Fruit fly (Drosophila melanogaster) whole organism, embryonic: ENCODE results near the gene dunk.

Experiments used
- Abd-B ChIP-seq: fragments of 200-800 bp; sonication (Bioruptor generic); optimal IDR thresholded peaks from 2 replicates; lab custom pipeline; 2018; ENCODE audit warnings: missing biosample characterization, mild to moderate bottlenecking, missing genetic modification characterization, moderate library complexity
- Adf1 ChIP-seq: fragments of 200-800 bp; sonication (Bioruptor generic); IDR thresholded peaks from 2 replicates; pipeline ENCODE4 v1.3.6; 2022; ENCODE audit warnings: missing biosample characterization, missing genetic modification characterization
- B-H1 ChIP-seq: fragments of 200-800 bp; sonication (Bioruptor generic); IDR thresholded peaks from 3 replicates; pipeline ENCODE4 v1.3.6; 2022; ENCODE audit warnings: missing biosample characterization, missing genetic modification characterization
- B-H2 ChIP-seq: fragments of 200-800 bp; sonication (Bioruptor generic); optimal IDR thresholded peaks from 2 replicates; lab custom pipeline; 2018; ENCODE audit warnings: missing biosample characterization, mild to moderate bottlenecking, missing genetic modification characterization
- CG10267 ChIP-seq: fragments of 200-800 bp; sonication (Bioruptor generic); optimal IDR thresholded peaks from 2 replicates; lab custom pipeline; 2018; ENCODE audit warnings: missing biosample characterization, mild to moderate bottlenecking, missing genetic modification characterization, moderate library complexity
- CG10321 ChIP-seq: fragments of 200-800 bp; sonication (Bioruptor generic); IDR thresholded peaks from 2 replicates; pipeline ENCODE4 v1.3.6; 2022; ENCODE audit warnings: missing biosample characterization, missing genetic modification characterization
- CG10543 ChIP-seq: fragments of 200-800 bp; sonication (Bioruptor generic); optimal IDR thresholded peaks from 3 replicates; lab custom pipeline; 2017; ENCODE audit warnings: missing biosample characterization, mild to moderate bottlenecking, missing genetic modification characterization, moderate library complexity
- CG10979 ChIP-seq: fragments of 200-800 bp; sonication (Bioruptor generic); optimal IDR thresholded peaks from 2 replicates; lab custom pipeline; 2018; ENCODE audit warnings: missing biosample characterization, mild to moderate bottlenecking, missing genetic modification characterization, moderate library complexity
- CG11695 ChIP-seq: fragments of 200-800 bp; sonication (Bioruptor generic); IDR thresholded peaks from 3 replicates; pipeline ENCODE4 v1.3.6; 2022; ENCODE audit warnings: missing biosample characterization, missing genetic modification characterization
- CG12104 ChIP-seq: fragments of 200-800 bp; sonication (Bioruptor generic); optimal IDR thresholded peaks from 3 replicates; lab custom pipeline; 2016; ENCODE audit warnings: missing biosample characterization, missing genetic modification characterization
- CG13775 ChIP-seq: fragments of 200-800 bp; sonication (Bioruptor generic); optimal IDR thresholded peaks from 3 replicates; lab custom pipeline; 2017; ENCODE audit warnings: missing biosample characterization, mild to moderate bottlenecking, missing genetic modification characterization
- CG14710 ChIP-seq: fragments of 200-800 bp; sonication (Bioruptor generic); optimal IDR thresholded peaks from 3 replicates; lab custom pipeline; 2019; ENCODE audit warnings: missing biosample characterization, mild to moderate bottlenecking, missing genetic modification characterization, moderate library complexity
- CG15514 ChIP-seq: fragments of 200-800 bp; sonication (Bioruptor generic); optimal IDR thresholded peaks from 3 replicates; lab custom pipeline; 2017; ENCODE audit warnings: missing biosample characterization, missing genetic modification characterization, mild to moderate bottlenecking, moderate library complexity, missing genetic modification reagents
- CG17186 ChIP-seq: fragments of 200-800 bp; sonication (Bioruptor generic); optimal IDR thresholded peaks from 3 replicates; lab custom pipeline; 2017; ENCODE audit warnings: missing biosample characterization, missing genetic modification reagents, missing genetic modification characterization
- CG1792 ChIP-seq: fragments of 200-800 bp; sonication (Bioruptor generic); optimal IDR thresholded peaks from 2 replicates; lab custom pipeline; 2016; ENCODE audit warnings: missing biosample characterization, missing genetic modification characterization
- CG1832 ChIP-seq: fragments of 200-800 bp; sonication (Bioruptor generic); optimal IDR thresholded peaks from 2 replicates; lab custom pipeline; 2017; ENCODE audit warnings: missing biosample characterization, mild to moderate bottlenecking, missing genetic modification characterization, inconsistent platforms
- CG18619 ChIP-seq: fragments of 200-800 bp; sonication (Bioruptor generic); optimal IDR thresholded peaks from 3 replicates; lab custom pipeline; 2017; ENCODE audit warnings: missing biosample characterization, mild to moderate bottlenecking, missing genetic modification characterization
- CG30020 ChIP-seq: fragments of 200-800 bp; optimal IDR thresholded peaks from 2 replicates; lab custom pipeline; 2019; ENCODE audit warnings: missing biosample characterization, mild to moderate bottlenecking, missing genetic modification characterization, moderate library complexity
- CG31224 ChIP-seq: fragments of 200-800 bp; sonication (Bioruptor generic); IDR thresholded peaks from 2 replicates; pipeline ENCODE4 v1.3.6; 2022; ENCODE audit warnings: missing biosample characterization, missing genetic modification characterization
- CG34224 ChIP-seq: fragments of 200-800 bp; sonication (Bioruptor generic); IDR thresholded peaks from 3 replicates; pipeline ENCODE4 v1.3.6; 2022; ENCODE audit warnings: missing biosample characterization, missing genetic modification characterization; ENCODE audit not compliant: partially characterized antibody
- CG4820 ChIP-seq: fragments of 200-800 bp; sonication (Bioruptor generic); optimal IDR thresholded peaks from 3 replicates; lab custom pipeline; 2016; ENCODE audit warnings: missing biosample characterization, missing genetic modification characterization
- CG8765 ChIP-seq: fragments of 200-800 bp; sonication (Bioruptor generic); IDR thresholded peaks from 2 replicates; pipeline ENCODE4 v1.3.6; 2022; ENCODE audit warnings: missing biosample characterization, missing genetic modification characterization
- CG8944 ChIP-seq: fragments of 200-800 bp; sonication (Bioruptor generic); optimal IDR thresholded peaks from 3 replicates; lab custom pipeline; 2016; ENCODE audit warnings: missing biosample characterization, missing genetic modification characterization
- CG9215 ChIP-seq: fragments of 200-800 bp; sonication (Bioruptor generic); IDR thresholded peaks from 2 replicates; pipeline ENCODE4 v1.3.6; 2022; ENCODE audit warnings: missing biosample characterization, missing genetic modification characterization
- CG9932 ChIP-seq: fragments of 200-800 bp; sonication (Bioruptor generic); IDR thresholded peaks from 2 replicates; pipeline ENCODE4 v1.3.6; 2022; ENCODE audit warnings: missing biosample characterization, missing genetic modification characterization
- Camta ChIP-seq: fragments of 200-800 bp; sonication (Bioruptor generic); optimal IDR thresholded peaks from 2 replicates; lab custom pipeline; 2016; ENCODE audit warnings: missing biosample characterization, missing genetic modification characterization
- CoRest ChIP-seq: fragments of 200-800 bp; sonication (Bioruptor generic); optimal IDR thresholded peaks from 3 replicates; lab custom pipeline; 2018; ENCODE audit warnings: missing biosample characterization, mild to moderate bottlenecking, missing genetic modification characterization, moderate library complexity
- Hmr ChIP-seq: fragments of 200-800 bp; sonication (Bioruptor generic); optimal IDR thresholded peaks from 3 replicates; lab custom pipeline; 2017; ENCODE audit warnings: mild to moderate bottlenecking, missing biosample characterization, missing genetic modification reagents, missing genetic modification characterization
- Ptx1 ChIP-seq: fragments of 200-800 bp; sonication (Bioruptor generic); IDR thresholded peaks from 2 replicates; pipeline ENCODE4 v1.3.6; 2022; ENCODE audit warnings: missing biosample characterization, missing genetic modification characterization
- Rx ChIP-seq: fragments of 200-800 bp; sonication (Bioruptor generic); IDR thresholded peaks from 2 replicates; pipeline ENCODE4 v1.3.6; 2022; ENCODE audit warnings: missing biosample characterization, missing genetic modification characterization
- Side ChIP-seq: fragments of 200-800 bp; sonication (Bioruptor generic); optimal IDR thresholded peaks from 2 replicates; lab custom pipeline; 2016; ENCODE audit warnings: missing biosample characterization, missing genetic modification characterization
- YL-1 ChIP-seq: fragments of 200-800 bp; sonication (Bioruptor generic); optimal IDR thresholded peaks from 3 replicates; lab custom pipeline; 2017; ENCODE audit warnings: missing biosample characterization, mild to moderate bottlenecking, missing genetic modification characterization
- al ChIP-seq: fragments of 200-800 bp; sonication (Bioruptor generic); IDR thresholded peaks from 2 replicates; pipeline ENCODE4 v1.3.6; 2022; ENCODE audit warnings: missing biosample characterization, missing genetic modification characterization
- bcd ChIP-seq: fragments of 200-800 bp; sonication (Bioruptor generic); optimal IDR thresholded peaks from 2 replicates; lab custom pipeline; 2017; ENCODE audit warnings: missing biosample characterization, mild to moderate bottlenecking, missing genetic modification characterization
- bsh ChIP-seq, 2 experiments: fragments of 200-800 bp; sonication (Bioruptor generic); optimal IDR thresholded peaks; 2 replicates each; lab custom pipeline; 2017 to 2018; ENCODE audit warnings: mild to moderate bottlenecking in 2 of 2, missing biosample characterization in 2 of 2, missing genetic modification characterization in 2 of 2, moderate library complexity in 1 of 2
- ci ChIP-seq: fragments of 200-800 bp; sonication (Bioruptor generic); IDR thresholded peaks from 3 replicates; pipeline ENCODE4 v1.3.6; 2022; ENCODE audit warnings: missing biosample characterization, missing genetic modification characterization
- dati ChIP-seq: fragments of 200-800 bp; sonication (Bioruptor generic); IDR thresholded peaks from 2 replicates; pipeline ENCODE4 v1.3.6; 2022; ENCODE audit warnings: missing biosample characterization, missing genetic modification characterization
- dpn ChIP-seq, 2 experiments: fragments of 200-800 bp; sonication (Bioruptor generic); optimal IDR thresholded peaks; 3 replicates each; lab custom pipeline; 2016; ENCODE audit warnings: missing biosample characterization in 2 of 2, missing genetic modification characterization in 2 of 2
- fd96Cb ChIP-seq: fragments of 200-800 bp; sonication (Bioruptor generic); optimal IDR thresholded peaks from 2 replicates; lab custom pipeline; 2018; ENCODE audit warnings: missing biosample characterization, mild to moderate bottlenecking, missing genetic modification characterization, moderate library complexity
- fu2 ChIP-seq: fragments of 200-800 bp; sonication (Bioruptor generic); optimal IDR thresholded peaks from 2 replicates; lab custom pipeline; 2016; ENCODE audit warnings: missing biosample characterization, missing genetic modification characterization
- gcm ChIP-seq: fragments of 200-800 bp; sonication (Bioruptor generic); optimal IDR thresholded peaks from 2 replicates; lab custom pipeline; 2019; ENCODE audit warnings: missing biosample characterization, mild to moderate bottlenecking, missing genetic modification characterization, moderate library complexity
- gro ChIP-seq: fragments of 200-800 bp; sonication (Bioruptor generic); optimal IDR thresholded peaks from 2 replicates; lab custom pipeline; 2016; ENCODE audit warnings: missing biosample characterization, missing genetic modification characterization
- insv ChIP-seq, 2 experiments: fragments of 200-800 bp; sonication (Bioruptor generic); optimal IDR thresholded peaks; 3 replicates each; lab custom pipeline; 2016 to 2018; ENCODE audit warnings: missing biosample characterization in 2 of 2, missing genetic modification characterization in 2 of 2
- kay ChIP-seq: fragments of 200-800 bp; sonication (Bioruptor generic); optimal IDR thresholded peaks from 2 replicates; lab custom pipeline; 2016; ENCODE audit warnings: missing biosample characterization, missing genetic modification characterization
- knrl ChIP-seq: fragments of 200-800 bp; sonication (Bioruptor generic); IDR thresholded peaks from 3 replicates; pipeline ENCODE4 v1.3.6; 2022; ENCODE audit warnings: missing biosample characterization, missing genetic modification characterization; ENCODE audit not compliant: partially characterized antibody
- lbe ChIP-seq: fragments of 200-800 bp; sonication (Bioruptor generic); optimal IDR thresholded peaks from 2 replicates; lab custom pipeline; 2016; ENCODE audit warnings: missing biosample characterization, mild to moderate bottlenecking, missing genetic modification characterization
- odd ChIP-seq: fragments of 200-800 bp; sonication (Bioruptor generic); optimal IDR thresholded peaks from 2 replicates; lab custom pipeline; 2017; ENCODE audit warnings: missing biosample characterization, mild to moderate bottlenecking, missing genetic modification characterization
- org-1 ChIP-seq: fragments of 200-800 bp; sonication (Bioruptor generic); optimal IDR thresholded peaks from 2 replicates; lab custom pipeline; 2017; ENCODE audit warnings: missing biosample characterization, missing genetic modification characterization
- pfk ChIP-seq: fragments of 200-800 bp; sonication (Bioruptor generic); optimal IDR thresholded peaks from 2 replicates; lab custom pipeline; 2018; ENCODE audit warnings: missing biosample characterization, mild to moderate bottlenecking, missing genetic modification characterization, moderate library complexity
- pita ChIP-seq: fragments of 200-800 bp; sonication (Bioruptor generic); optimal IDR thresholded peaks from 2 replicates; lab custom pipeline; 2017; ENCODE audit warnings: missing biosample characterization, mild to moderate bottlenecking, missing genetic modification characterization

Gene dunk

DNA sequence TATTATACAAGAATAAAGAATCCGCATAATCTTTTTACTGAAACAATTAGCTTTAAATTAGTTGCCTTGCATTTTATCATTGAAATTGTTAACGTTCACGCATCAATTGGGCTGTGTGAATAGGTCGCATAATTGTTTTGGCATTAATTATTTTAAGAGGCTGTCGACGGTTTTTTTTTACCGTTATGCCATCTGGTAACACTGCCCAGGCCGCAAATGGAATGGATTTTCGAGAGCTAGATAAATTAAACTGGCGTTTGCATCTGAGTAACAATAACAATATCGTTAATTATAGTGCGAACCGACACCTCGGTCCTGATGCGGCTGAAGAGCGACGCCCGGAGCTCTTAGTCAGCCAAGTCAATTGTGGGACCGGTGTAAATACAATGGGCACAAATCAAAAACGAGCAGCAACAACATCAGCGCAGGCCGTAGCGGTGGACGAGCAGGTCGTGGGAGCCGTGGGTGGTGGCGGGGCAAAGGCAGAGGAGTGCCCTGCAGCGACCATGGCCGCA lies 29.7 kb upstream of the dunk start (continued):
- TF ChIP-seq Camta (GFP tag; lab: Kevin White, UChicago) (no peak), CG1832 (GFP tag; lab: Kevin White, UChicago) (no peak), al (no peak), lbe (GFP tag; lab: Kevin White, UChicago) (no peak), insv (GFP tag; optimal IDR thresholded peaks at IDR 0.05; lab: Kevin White, UChicago) (no peak), CG1792 (no peak), gro (GFP tag; lab: Kevin White, UChicago) (no peak), B-H2 (GFP tag; lab: Kevin White, UChicago) (no peak), CG10267 (tag; lab: Kevin White, UChicago) (no peak), CG13775 (GFP tag; lab: Kevin White, UChicago) (no peak), ci (GFP tag; lab: Robert Waterston, UW) (no peak), CG10543 (GFP tag; lab: Kevin White, UChicago) (no peak), CG8765 (GFP tag; lab: Robert Waterston, UW) (no peak), fu2 (GFP tag; lab: Kevin White, UChicago) (no peak), B-H1 (GFP tag; lab: Robert Waterston, UW) (no peak), Adf1 (no peak), CG18619 (GFP tag; lab: Kevin White, UChicago) (no peak), Abd-B (GFP tag; lab: Kevin White, UChicago) (peak; percentile 71), bsh (GFP tag; optimal IDR thresholded peaks at IDR 0.05; lab: Kevin White, UChicago) (no peak), CG17186 (GFP tag; lab: Kevin White, UChicago) (no peak), CG4820 (GFP tag; lab: Kevin White, UChicago) (no peak), CG12104 (GFP tag; lab: Kevin White, UChicago) (no peak), CG8944 (GFP tag; lab: Kevin White, UChicago) (no peak), pita (GFP tag; lab: Kevin White, UChicago) (no peak), CoRest (tag; lab: Kevin White, UChicago) (peak; percentile 53), kay (GFP tag; lab: Kevin White, UChicago) (no peak), Hmr (GFP tag; lab: Kevin White, UChicago) (no peak), CG14710 (tag; lab: Kevin White, UChicago) (peak; percentile 43), YL-1 (GFP tag; lab: Kevin White, UChicago) (peak; percentile 28), CG10979 (tag; lab: Kevin White, UChicago) (no peak), knrl (no peak; the same call in 2 of the 3 replicates)

DNA sequence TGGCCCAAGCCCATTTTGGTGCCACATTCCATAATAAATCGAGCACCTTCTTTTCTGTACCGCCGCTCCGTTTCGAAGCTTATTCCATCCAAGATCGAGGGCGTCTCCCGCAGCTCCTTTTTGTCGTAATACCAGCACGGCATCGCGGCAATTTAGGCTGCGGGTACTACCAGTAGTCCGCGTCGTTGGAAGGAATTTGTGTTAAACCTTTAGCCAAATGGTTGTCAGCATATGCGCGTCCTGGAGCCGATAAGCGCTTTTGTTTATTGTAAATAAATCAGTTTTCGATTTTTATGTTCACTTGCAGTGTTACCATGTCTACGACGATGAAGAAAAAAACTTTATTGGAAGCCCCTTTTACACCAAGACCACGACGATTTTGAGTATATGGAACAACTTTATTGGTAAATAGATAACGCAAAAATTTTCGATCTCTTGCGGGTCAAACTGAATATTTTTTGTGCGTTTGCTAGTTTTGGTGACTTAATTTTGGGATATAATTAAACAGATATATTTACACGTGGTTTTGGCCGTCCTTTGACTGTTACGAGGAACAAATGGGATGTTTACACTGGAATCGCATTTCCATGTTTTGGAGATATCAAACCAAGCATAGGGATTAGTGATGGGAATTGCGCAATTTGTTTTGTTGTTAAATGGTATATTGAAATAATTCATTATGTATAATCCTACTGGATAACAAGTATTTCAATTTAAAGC lies 21.7 kb upstream of the dunk start, which contains the start of gene CycK:
Gene CycK (minus strand): TSS at position 562 of the 720 bp plus-strand sequence.
- TF ChIP-seq CG15514 (GFP tag; lab: Kevin White, UChicago) (peak; percentile 32), CG9932 (GFP tag; lab: Robert Waterston, UW) (no peak), bcd (peak; percentile 18), CG30020 (tag; lab: Kevin White, UChicago) (peak; percentile 98), org-1 (GFP tag; lab: Kevin White, UChicago) (no peak), CG9215 (no peak), Ptx1 (peak; percentile 30; the same call in 1 of the 2 replicates), CG10321 (GFP tag; lab: Robert Waterston, UW) (no peak), Side (no peak), Rx (GFP tag; lab: Robert Waterston, UW) (no peak), CG11695 (no peak), CG34224 (GFP tag; lab: Robert Waterston, UW) (no peak), pfk (GFP tag; lab: Kevin White, UChicago) (peak; percentile 38), odd (GFP tag; lab: Kevin White, UChicago) (no peak), dpn (GFP tag; optimal IDR thresholded peaks at IDR 0.05; lab: Kevin White, UChicago) (peak in 1 of 2 experiments; percentile 20), Abd-B (GFP tag; lab: Kevin White, UChicago) (peak; percentile 80), dati (GFP tag; lab: Robert Waterston, UW) (no peak), fd96Cb (tag; lab: Kevin White, UChicago) (no peak), gcm (GFP tag; lab: Kevin White, UChicago) (no peak), CG31224 (GFP tag; lab: Robert Waterston, UW) (no peak)
